Fruit fly (Drosophila melanogaster) whole organism, embryonic: ENCODE results near the gene Wwox.

ENCODE experiments used
- BtbVII ChIP-seq: fragments of 200-800 bp; sonication (Bioruptor generic); optimal IDR thresholded peaks from 3 replicates; lab custom pipeline; 2017; ENCODE audit warnings: missing biosample characterization, mild to moderate bottlenecking, missing genetic modification characterization
- CG10321 ChIP-seq: fragments of 200-800 bp; sonication (Bioruptor generic); IDR thresholded peaks from 2 replicates; pipeline ENCODE4 v1.3.6; 2022; ENCODE audit warnings: missing biosample characterization, missing genetic modification characterization
- CG12219 ChIP-seq: fragments of 200-800 bp; sonication (Bioruptor generic); optimal IDR thresholded peaks from 3 replicates; lab custom pipeline; 2018; ENCODE audit warnings: missing biosample characterization, mild to moderate bottlenecking, missing genetic modification characterization
- CG12659 ChIP-seq: fragments of 200-800 bp; sonication (Bioruptor generic); optimal IDR thresholded peaks from 3 replicates; lab custom pipeline; 2017; ENCODE audit warnings: mild to moderate bottlenecking, missing biosample characterization, missing genetic modification reagents, missing genetic modification characterization
- CG12769 ChIP-seq: fragments of 200-800 bp; sonication (Bioruptor generic); optimal IDR thresholded peaks from 2 replicates; lab custom pipeline; 2019; ENCODE audit warnings: missing biosample characterization, mild to moderate bottlenecking, missing genetic modification characterization, moderate library complexity
- CG1603 ChIP-seq: fragments of 200-800 bp; sonication (Bioruptor generic); optimal IDR thresholded peaks from 2 replicates; lab custom pipeline; 2019; ENCODE audit warnings: missing biosample characterization, mild to moderate bottlenecking, missing genetic modification characterization, moderate library complexity
- CG2202 ChIP-seq: fragments of 200-800 bp; sonication (Bioruptor generic); optimal IDR thresholded peaks from 2 replicates; lab custom pipeline; 2018; ENCODE audit warnings: missing biosample characterization, mild to moderate bottlenecking, missing genetic modification characterization
- CG31224 ChIP-seq: fragments of 200-800 bp; sonication (Bioruptor generic); IDR thresholded peaks from 2 replicates; pipeline ENCODE4 v1.3.6; 2022; ENCODE audit warnings: missing biosample characterization, missing genetic modification characterization
- CG33213 ChIP-seq: fragments of 200-800 bp; sonication (Bioruptor generic); optimal IDR thresholded peaks from 3 replicates; lab custom pipeline; 2016; ENCODE audit warnings: missing biosample characterization, missing genetic modification characterization
- CG4854 ChIP-seq: fragments of 200-800 bp; sonication (Bioruptor generic); optimal IDR thresholded peaks from 2 replicates; lab custom pipeline; 2016; ENCODE audit warnings: missing biosample characterization, missing genetic modification characterization, inconsistent platforms
- CG5953 ChIP-seq: fragments of 200-800 bp; sonication (Bioruptor generic); IDR thresholded peaks from 2 replicates; pipeline ENCODE4 v1.3.6; 2022; ENCODE audit warnings: missing biosample characterization, missing genetic modification characterization
- CG7928 ChIP-seq: fragments of 200-800 bp; sonication (Bioruptor generic); optimal IDR thresholded peaks from 2 replicates; lab custom pipeline; 2017; ENCODE audit warnings: missing biosample characterization, mild to moderate bottlenecking, missing genetic modification characterization
- CG8359 ChIP-seq: fragments of 200-800 bp; sonication (Bioruptor generic); optimal IDR thresholded peaks from 2 replicates; lab custom pipeline; 2017; ENCODE audit warnings: missing biosample characterization, mild to moderate bottlenecking, missing genetic modification characterization, borderline replicate concordance
- CG8765 ChIP-seq: fragments of 200-800 bp; sonication (Bioruptor generic); IDR thresholded peaks from 2 replicates; pipeline ENCODE4 v1.3.6; 2022; ENCODE audit warnings: missing biosample characterization, missing genetic modification characterization
- Dip2 ChIP-seq: fragments of 200-800 bp; sonication (Bioruptor generic); IDR thresholded peaks from 2 replicates; pipeline ENCODE4 v1.3.6; 2022; ENCODE audit warnings: missing biosample characterization, missing genetic modification characterization
- Dp ChIP-seq: fragments of 200-800 bp; sonication (Bioruptor generic); optimal IDR thresholded peaks from 2 replicates; lab custom pipeline; 2018; ENCODE audit warnings: missing biosample characterization, mild to moderate bottlenecking, missing genetic modification characterization, moderate library complexity
- Drgx ChIP-seq: fragments of 200-800 bp; sonication (Bioruptor generic); IDR thresholded peaks from 2 replicates; pipeline ENCODE4 v1.3.6; 2022; ENCODE audit warnings: missing biosample characterization, missing genetic modification characterization
- HLH4C ChIP-seq: fragments of 200-800 bp; sonication (Bioruptor generic); IDR thresholded peaks from 3 replicates; pipeline ENCODE4 v1.3.6; 2022; ENCODE audit warnings: missing biosample characterization, missing genetic modification characterization; ENCODE audit not compliant: partially characterized antibody
- Kr ChIP-seq: fragments of 200-800 bp; sonication (Bioruptor generic); optimal IDR thresholded peaks from 2 replicates; lab custom pipeline; 2017; ENCODE audit warnings: missing biosample characterization, mild to moderate bottlenecking, missing genetic modification characterization
- Myb ChIP-seq: fragments of 200-800 bp; sonication (Bioruptor generic); optimal IDR thresholded peaks from 2 replicates; lab custom pipeline; 2016; ENCODE audit warnings: missing biosample characterization, missing genetic modification characterization
- NfI ChIP-seq: fragments of 200-800 bp; sonication (Bioruptor generic); optimal IDR thresholded peaks from 3 replicates; lab custom pipeline; 2018; ENCODE audit warnings: missing biosample characterization, mild to moderate bottlenecking, missing genetic modification characterization, moderate library complexity
- Optix ChIP-seq: fragments of 200-800 bp; sonication (Bioruptor generic); IDR thresholded peaks from 3 replicates; pipeline ENCODE4 v1.3.6; 2022; ENCODE audit warnings: missing biosample characterization, missing genetic modification characterization
- Side ChIP-seq: fragments of 200-800 bp; sonication (Bioruptor generic); optimal IDR thresholded peaks from 2 replicates; lab custom pipeline; 2016; ENCODE audit warnings: missing biosample characterization, missing genetic modification characterization
- Six4 ChIP-seq: fragments of 200-800 bp; sonication (Bioruptor generic); optimal IDR thresholded peaks from 2 replicates; lab custom pipeline; 2016; ENCODE audit warnings: missing biosample characterization, missing genetic modification characterization
- Spps ChIP-seq: fragments of 200-800 bp; sonication (Bioruptor generic); optimal IDR thresholded peaks from 2 replicates; lab custom pipeline; 2018; ENCODE audit warnings: missing biosample characterization, mild to moderate bottlenecking, missing genetic modification characterization
- Sry-β ChIP-seq: fragments of 200-800 bp; sonication (Bioruptor generic); optimal IDR thresholded peaks from 2 replicates; lab custom pipeline; 2018; ENCODE audit warnings: missing biosample characterization, mild to moderate bottlenecking, missing genetic modification characterization, moderate library complexity
- Tbp ChIP-seq: fragments of >200 bp; optimal IDR thresholded peaks from 2 replicates; lab custom pipeline; 2018; ENCODE audit warnings: missing biosample characterization, missing genetic modification characterization
- Vsx1 ChIP-seq: fragments of 200-800 bp; sonication (Bioruptor generic); optimal IDR thresholded peaks from 2 replicates; lab custom pipeline; 2017; ENCODE audit warnings: missing biosample characterization, mild to moderate bottlenecking, missing genetic modification characterization, missing genetic modification reagents
- btn ChIP-seq: fragments of 200-800 bp; sonication (Bioruptor generic); optimal IDR thresholded peaks from 2 replicates; lab custom pipeline; 2016; ENCODE audit warnings: missing biosample characterization, missing genetic modification characterization
- cato ChIP-seq: fragments of 200-800 bp; sonication (Bioruptor generic); optimal IDR thresholded peaks from 2 replicates; lab custom pipeline; 2016; ENCODE audit warnings: missing biosample characterization, missing genetic modification characterization, borderline replicate concordance
- chm ChIP-seq: fragments of 200-800 bp; sonication (Bioruptor generic); IDR thresholded peaks from 2 replicates; pipeline ENCODE4 v1.3.6; 2022; ENCODE audit warnings: missing biosample characterization, missing genetic modification characterization
- dan ChIP-seq: fragments of 200-800 bp; sonication (Bioruptor generic); IDR thresholded peaks from 2 replicates; pipeline ENCODE4 v1.3.6; 2022; ENCODE audit warnings: missing biosample characterization, missing genetic modification characterization
- dati ChIP-seq: fragments of 200-800 bp; sonication (Bioruptor generic); IDR thresholded peaks from 2 replicates; pipeline ENCODE4 v1.3.6; 2022; ENCODE audit warnings: missing biosample characterization, missing genetic modification characterization
- grau ChIP-seq: fragments of 200-800 bp; optimal IDR thresholded peaks from 3 replicates; lab custom pipeline; 2019; ENCODE audit warnings: missing biosample characterization, mild to moderate bottlenecking, missing genetic modification characterization, moderate library complexity
- gsb ChIP-seq: fragments of 200-800 bp; sonication (Bioruptor generic); IDR thresholded peaks from 2 replicates; pipeline ENCODE4 v1.3.6; 2022; ENCODE audit warnings: missing biosample characterization, missing genetic modification characterization
- hb ChIP-seq: fragments of 200-800 bp; sonication (Bioruptor generic); IDR thresholded peaks from 3 replicates; pipeline ENCODE4 v1.3.6; 2022; ENCODE audit warnings: missing biosample characterization, missing genetic modification characterization; ENCODE audit not compliant: partially characterized antibody
- hkb ChIP-seq, 2 experiments: fragments of 200-800 bp in 1 of 2; fragments of >200 bp in 1 of 2; sonication (Bioruptor generic) in 1 of 2; IDR thresholded peaks in 1 of 2; optimal IDR thresholded peaks in 1 of 2; 2 replicates each; pipeline versions ENCODE4 v1.3.6 to Lab custom; 2017 to 2022; ENCODE audit warnings: missing biosample characterization in 1 of 2, missing genetic modification characterization in 1 of 2
- kni ChIP-seq: fragments of 200-800 bp; sonication (Bioruptor generic); optimal IDR thresholded peaks from 3 replicates; lab custom pipeline; 2017; ENCODE audit warnings: mild to moderate bottlenecking, missing biosample characterization, missing genetic modification reagents, missing genetic modification characterization
- luna ChIP-seq: fragments of 200-800 bp; sonication (Bioruptor generic); optimal IDR thresholded peaks from 2 replicates; lab custom pipeline; 2016; ENCODE audit warnings: missing biosample characterization, missing genetic modification characterization
- odd ChIP-seq: fragments of 200-800 bp; sonication (Bioruptor generic); optimal IDR thresholded peaks from 2 replicates; lab custom pipeline; 2017; ENCODE audit warnings: missing biosample characterization, mild to moderate bottlenecking, missing genetic modification characterization
- pita ChIP-seq: fragments of 200-800 bp; sonication (Bioruptor generic); optimal IDR thresholded peaks from 2 replicates; lab custom pipeline; 2017; ENCODE audit warnings: missing biosample characterization, mild to moderate bottlenecking, missing genetic modification characterization
- ranshi ChIP-seq: fragments of 200-800 bp; sonication (Bioruptor generic); IDR thresholded peaks from 2 replicates; pipeline ENCODE4 v1.3.6; 2022; ENCODE audit warnings: missing biosample characterization, missing genetic modification characterization
- schlank ChIP-seq: fragments of 200-800 bp; sonication (Bioruptor generic); optimal IDR thresholded peaks from 2 replicates; lab custom pipeline; 2018; ENCODE audit warnings: missing biosample characterization, mild to moderate bottlenecking, missing genetic modification characterization
- sug ChIP-seq: fragments of 200-800 bp; optimal IDR thresholded peaks from 2 replicates; lab custom pipeline; 2019; ENCODE audit warnings: missing biosample characterization, mild to moderate bottlenecking, missing genetic modification characterization, moderate library complexity
- tin ChIP-seq: fragments of 200-800 bp; sonication (Bioruptor generic); optimal IDR thresholded peaks from 3 replicates; lab custom pipeline; 2016; ENCODE audit warnings: missing biosample characterization, missing genetic modification characterization
- vnd ChIP-seq: fragments of 200-800 bp; sonication (Bioruptor generic); IDR thresholded peaks from 3 replicates; pipeline ENCODE4 v1.3.6; 2022; ENCODE audit warnings: missing biosample characterization, missing genetic modification characterization; ENCODE audit not compliant: partially characterized antibody
- zfh2 ChIP-seq: fragments of 200-800 bp; sonication (Bioruptor generic); optimal IDR thresholded peaks from 2 replicates; lab custom pipeline; 2016; ENCODE audit warnings: missing biosample characterization, missing genetic modification characterization

The Wwox gene

DNA sequence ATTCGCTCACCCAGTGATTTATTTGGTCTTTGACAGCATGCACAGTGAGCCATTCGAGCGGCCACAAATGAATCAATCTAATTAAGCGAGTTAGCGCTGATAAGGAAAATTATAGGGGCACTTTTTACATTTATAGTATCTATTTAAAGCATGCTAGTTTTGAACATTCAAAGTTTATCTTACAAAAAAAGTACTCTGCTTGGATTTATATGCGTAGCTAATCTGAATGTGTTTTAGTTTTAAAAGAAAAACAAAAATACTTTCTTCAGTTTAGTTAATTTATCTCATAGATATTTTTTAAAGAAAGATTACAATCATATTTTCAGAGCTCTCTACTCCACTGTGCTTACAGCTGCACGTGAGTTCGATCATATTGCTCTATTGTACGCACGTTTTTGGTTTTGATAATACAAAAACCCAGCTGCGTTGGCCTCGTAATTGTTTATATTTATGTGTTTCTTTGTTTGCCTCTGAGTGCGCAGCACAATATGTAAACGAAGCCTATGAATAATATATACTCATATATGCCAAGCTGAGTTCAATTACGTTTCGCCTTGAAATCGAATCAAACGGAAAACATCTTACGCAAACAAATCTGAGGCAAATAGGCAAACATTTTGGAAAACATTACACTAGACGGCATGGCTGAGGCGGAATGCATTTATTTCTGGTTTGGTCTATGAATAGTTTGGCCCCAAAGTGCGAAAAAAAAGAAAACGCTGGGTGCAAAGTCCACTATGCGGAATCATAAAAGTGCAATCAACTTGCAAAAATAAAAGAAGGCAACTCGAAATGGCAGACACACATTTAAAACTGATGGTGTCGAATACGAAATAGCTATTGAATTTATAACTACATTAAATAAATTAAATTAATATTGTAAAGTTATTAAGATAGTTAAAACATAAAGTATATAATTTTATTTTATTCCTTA is 2.1 kb downstream of the Wwox start (continued):
- TF ChIP-seq CG31224 (peak; percentile 62), btn (GFP tag; lab: Kevin White, UChicago) (peak; percentile 50), schlank (peak; percentile 48), grau (peak; percentile 91), CG5953 (peak; percentile 68), hb (GFP tag; lab: Robert Waterston, UW) (no peak), CG7928 (GFP tag; lab: Kevin White, UChicago) (peak; percentile 25), Six4 (peak; percentile 75), Tbp (GFP tag; lab: Kevin White, UChicago) (no peak), dati (GFP tag; lab: Robert Waterston, UW) (peak; percentile 45; the same call in 1 of the 2 replicates), CG12659 (peak; percentile 93), chm (peak; percentile 78; the same call in 1 of the 2 replicates), Optix (peak; percentile 60; the same call in 1 of the 3 replicates), Dip2 (GFP tag; lab: Robert Waterston, UW) (peak; percentile 27; the same call in 1 of the 2 replicates), Kr (no peak), dan (GFP tag; lab: Robert Waterston, UW) (peak; percentile 63), CG8765 (GFP tag; lab: Robert Waterston, UW) (no peak), CG12219 (peak; percentile 72), NfI (peak; percentile 88), gsb (peak; percentile 82), luna (GFP tag; lab: Kevin White, UChicago) (no peak), zfh2 (peak; percentile 71), odd (GFP tag; lab: Kevin White, UChicago) (peak; percentile 84), Side (GFP tag; lab: Kevin White, UChicago) (peak; percentile 82), Drgx (peak; percentile 91), HLH4C (no peak), kni (GFP tag; lab: Kevin White, UChicago) (peak; percentile 41), CG4854 (GFP tag; lab: Kevin White, UChicago) (peak; percentile 72), sug (tag; lab: Kevin White, UChicago) (peak; percentile 85), CG2202 (tag; lab: Kevin White, UChicago) (peak; percentile 56), cato (GFP tag; lab: Kevin White, UChicago) (peak; percentile 73), CG1603 (tag; lab: Kevin White, UChicago) (peak; percentile 65), CG10321 (GFP tag; lab: Robert Waterston, UW) (peak; percentile 50; the same call in 1 of the 2 replicates), tin (GFP tag; lab: Kevin White, UChicago) (peak; percentile 89), CG8359 (peak; percentile 68), CG33213 (GFP tag; lab: Kevin White, UChicago) (peak; percentile 35), CG12769 (tag; lab: Kevin White, UChicago) (peak; percentile 35), hkb (optimal IDR thresholded peaks at IDR 0.05; lab: Kevin White, UChicago) (no peak), hkb (GFP tag; IDR thresholded peaks at IDR 0.05; lab: Robert Waterston, UW) (peak; percentile 86), pita (no peak), Dp (GFP tag; lab: Kevin White, UChicago) (no peak), vnd (GFP tag; lab: Robert Waterston, UW) (no peak), Vsx1 (GFP tag; lab: Kevin White, UChicago) (peak; percentile 80), Myb (GFP tag; lab: Kevin White, UChicago) (peak; percentile 61), BtbVII (GFP tag; lab: Kevin White, UChicago) (peak; percentile 91), Spps (tag; lab: Kevin White, UChicago) (peak; percentile 64), ranshi (GFP tag; lab: Robert Waterston, UW) (peak; percentile 76; the same call in 1 of the 2 replicates), Sry-β (GFP tag; lab: Kevin White, UChicago) (peak; percentile 37)
